Fruit fly (Drosophila melanogaster) whole organism, embryonic: ENCODE measurements around the gene CG2540.
A peak's percentile ranks its signal among the peaks of the same experiment; 100 is the strongest.

Source experiments
- ATbp ChIP-seq: fragments of 200-800 bp; sonication (Bioruptor generic); optimal IDR thresholded peaks from 2 replicates; lab custom pipeline; 2017; ENCODE audit warnings: missing biosample characterization, mild to moderate bottlenecking, missing genetic modification characterization, missing genetic modification reagents
- Ada2b ChIP-seq: fragments of 200-800 bp; sonication (Bioruptor generic); IDR thresholded peaks from 2 replicates; pipeline ENCODE4 v1.3.6; 2022; ENCODE audit warnings: missing biosample characterization, missing genetic modification characterization
- BEAF-32 ChIP-seq: fragments of 200-800 bp; sonication (Bioruptor generic); optimal IDR thresholded peaks from 3 replicates; lab custom pipeline; 2017; ENCODE audit warnings: missing biosample characterization, missing genetic modification characterization, mild to moderate bottlenecking, moderate library complexity, missing genetic modification reagents
- CG10147 ChIP-seq: fragments of 200-800 bp; sonication (Bioruptor generic); optimal IDR thresholded peaks from 2 replicates; lab custom pipeline; 2019; ENCODE audit warnings: missing biosample characterization, mild to moderate bottlenecking, missing genetic modification characterization, moderate library complexity
- CG10209 ChIP-seq: fragments of 200-800 bp; sonication (Bioruptor generic); optimal IDR thresholded peaks from 3 replicates; lab custom pipeline; 2017; ENCODE audit warnings: missing biosample characterization, mild to moderate bottlenecking, missing genetic modification characterization, missing genetic modification reagents
- CG11504 ChIP-seq: fragments of 200-800 bp; sonication (Bioruptor generic); optimal IDR thresholded peaks from 3 replicates; lab custom pipeline; 2019; ENCODE audit warnings: missing biosample characterization, mild to moderate bottlenecking, missing genetic modification characterization, moderate library complexity
- CG13424 ChIP-seq: fragments of 200-800 bp; sonication (Bioruptor generic); optimal IDR thresholded peaks from 2 replicates; lab custom pipeline; 2019; ENCODE audit warnings: missing biosample characterization, mild to moderate bottlenecking, missing genetic modification characterization, moderate library complexity
- CG15479 ChIP-seq: fragments of 200-800 bp; sonication (Bioruptor generic); optimal IDR thresholded peaks from 3 replicates; lab custom pipeline; 2019; ENCODE audit warnings: missing biosample characterization, mild to moderate bottlenecking, missing genetic modification characterization, moderate library complexity
- CG1602 ChIP-seq: fragments of 200-800 bp; sonication (Bioruptor generic); optimal IDR thresholded peaks from 3 replicates; lab custom pipeline; 2016; ENCODE audit warnings: missing biosample characterization, missing genetic modification characterization
- CG16813 ChIP-seq: fragments of 200-800 bp; sonication (Bioruptor generic); IDR thresholded peaks from 3 replicates; pipeline ENCODE4 v1.3.6; 2022; ENCODE audit warnings: missing biosample characterization, missing genetic modification characterization; ENCODE audit not compliant: partially characterized antibody
- CG17829 ChIP-seq: fragments of 200-800 bp; optimal IDR thresholded peaks from 2 replicates; lab custom pipeline; 2019; ENCODE audit warnings: missing biosample characterization, mild to moderate bottlenecking, missing genetic modification characterization, moderate library complexity
- CG18011 ChIP-seq: fragments of 200-800 bp; sonication (Bioruptor generic); optimal IDR thresholded peaks from 2 replicates; lab custom pipeline; 2017; ENCODE audit warnings: missing biosample characterization, missing genetic modification characterization, mild to moderate bottlenecking, moderate library complexity, missing genotype
- CG18476 ChIP-seq: fragments of 200-800 bp; sonication (Bioruptor generic); optimal IDR thresholded peaks from 2 replicates; lab custom pipeline; 2016; ENCODE audit warnings: missing biosample characterization, mild to moderate bottlenecking, missing genetic modification characterization
- CG2712 ChIP-seq: fragments of 200-800 bp; optimal IDR thresholded peaks from 3 replicates; lab custom pipeline; 2019; ENCODE audit warnings: missing biosample characterization, mild to moderate bottlenecking, missing genetic modification characterization, moderate library complexity
- CG2875 ChIP-seq: fragments of 200-800 bp; sonication (Bioruptor generic); optimal IDR thresholded peaks from 2 replicates; lab custom pipeline; 2017; ENCODE audit warnings: missing biosample characterization, mild to moderate bottlenecking, missing genetic modification characterization, missing genetic modification reagents
- CG34422 ChIP-seq: fragments of 200-800 bp; sonication (Bioruptor generic); IDR thresholded peaks from 3 replicates; pipeline ENCODE4 v1.3.6; 2022; ENCODE audit warnings: missing biosample characterization, missing genetic modification characterization
- CG3995 ChIP-seq: fragments of 200-800 bp; sonication (Bioruptor generic); optimal IDR thresholded peaks from 3 replicates; lab custom pipeline; 2016; ENCODE audit warnings: missing biosample characterization, missing genetic modification characterization
- CG4404 ChIP-seq: fragments of 200-800 bp; sonication (Bioruptor generic); IDR thresholded peaks from 2 replicates; pipeline ENCODE4 v1.3.6; 2022; ENCODE audit warnings: missing biosample characterization, missing genetic modification characterization
- CG4707 ChIP-seq: fragments of 200-800 bp; sonication (Bioruptor generic); optimal IDR thresholded peaks from 2 replicates; lab custom pipeline; 2018; ENCODE audit warnings: missing biosample characterization, mild to moderate bottlenecking, missing genetic modification characterization, moderate library complexity
- CG5953 ChIP-seq: fragments of 200-800 bp; sonication (Bioruptor generic); IDR thresholded peaks from 2 replicates; pipeline ENCODE4 v1.3.6; 2022; ENCODE audit warnings: missing biosample characterization, missing genetic modification characterization
- CG6654 ChIP-seq: fragments of 200-800 bp; sonication (Bioruptor generic); optimal IDR thresholded peaks from 2 replicates; lab custom pipeline; 2017; ENCODE audit warnings: missing biosample characterization, mild to moderate bottlenecking, missing genetic modification characterization
- CG6683 ChIP-seq: fragments of 200-800 bp; sonication (Bioruptor generic); optimal IDR thresholded peaks from 2 replicates; lab custom pipeline; 2017; ENCODE audit warnings: missing biosample characterization, mild to moderate bottlenecking, missing genetic modification characterization, missing genetic modification reagents
- CG6765 ChIP-seq: fragments of 200-800 bp; sonication (Bioruptor generic); optimal IDR thresholded peaks from 3 replicates; lab custom pipeline; 2017; ENCODE audit warnings: missing biosample characterization, mild to moderate bottlenecking, missing genetic modification characterization
- CG7357 ChIP-seq: fragments of 200-800 bp; sonication (Bioruptor generic); IDR thresholded peaks from 3 replicates; pipeline ENCODE4 v1.3.6; 2022; ENCODE audit warnings: missing biosample characterization, missing genetic modification characterization
- CG8290 ChIP-seq, 3 experiments: fragments of 200-800 bp; sonication (Bioruptor generic); optimal IDR thresholded peaks; 2 replicates each; lab custom pipeline; 2016 to 2019; ENCODE audit warnings: missing biosample characterization in 3 of 3, missing genetic modification characterization in 3 of 3, mild to moderate bottlenecking in 2 of 3, moderate library complexity in 1 of 3
- CG8478 ChIP-seq: fragments of >200 bp; optimal IDR thresholded peaks from 2 replicates; lab custom pipeline; 2018
- CrebB ChIP-seq: fragments of 200-800 bp; sonication (Bioruptor generic); optimal IDR thresholded peaks from 3 replicates; lab custom pipeline; 2018; ENCODE audit warnings: missing biosample characterization, mild to moderate bottlenecking, missing genetic modification characterization
- D19B ChIP-seq: fragments of 200-800 bp; sonication (Bioruptor generic); optimal IDR thresholded peaks from 2 replicates; lab custom pipeline; 2017; ENCODE audit warnings: missing biosample characterization, mild to moderate bottlenecking, missing genetic modification characterization
- Doc3 ChIP-seq: fragments of 200-800 bp; sonication (Bioruptor generic); IDR thresholded peaks from 3 replicates; pipeline ENCODE4 v1.3.6; 2022; ENCODE audit warnings: missing biosample characterization, missing genetic modification characterization; ENCODE audit not compliant: partially characterized antibody
- Dp ChIP-seq: fragments of 200-800 bp; sonication (Bioruptor generic); optimal IDR thresholded peaks from 2 replicates; lab custom pipeline; 2018; ENCODE audit warnings: missing biosample characterization, mild to moderate bottlenecking, missing genetic modification characterization, moderate library complexity
- Dref ChIP-seq: fragments of 200-800 bp; sonication (Bioruptor generic); IDR thresholded peaks from 2 replicates; pipeline ENCODE4 v1.3.6; 2022; ENCODE audit warnings: missing biosample characterization, missing genetic modification characterization
- Elba2 ChIP-seq: fragments of 200-800 bp; sonication (Bioruptor generic); optimal IDR thresholded peaks from 3 replicates; lab custom pipeline; 2016; ENCODE audit warnings: missing biosample characterization, missing genetic modification characterization
- Fer3 ChIP-seq: fragments of 200-800 bp; sonication (Bioruptor generic); optimal IDR thresholded peaks from 2 replicates; lab custom pipeline; 2018; ENCODE audit warnings: missing biosample characterization, mild to moderate bottlenecking, missing genetic modification characterization, moderate library complexity
- Mad ChIP-seq: fragments of 200-800 bp; sonication (Bioruptor generic); optimal IDR thresholded peaks from 2 replicates; lab custom pipeline; 2016; ENCODE audit warnings: missing biosample characterization, missing genetic modification characterization
- NC2α ChIP-seq: fragments of 200-800 bp; sonication (Bioruptor generic); optimal IDR thresholded peaks from 2 replicates; lab custom pipeline; 2016; ENCODE audit warnings: missing biosample characterization, missing genetic modification characterization
- Sin3A ChIP-seq: fragments of >200 bp; optimal IDR thresholded peaks from 2 replicates; lab custom pipeline; 2018
- Sox102F ChIP-seq: fragments of 200-800 bp; sonication (Bioruptor generic); optimal IDR thresholded peaks from 2 replicates; lab custom pipeline; 2018; ENCODE audit warnings: missing biosample characterization, mild to moderate bottlenecking, missing genetic modification characterization, moderate library complexity
- ab ChIP-seq: fragments of 200-800 bp; sonication (Bioruptor generic); optimal IDR thresholded peaks from 2 replicates; lab custom pipeline; 2016; ENCODE audit warnings: missing biosample characterization, missing genetic modification characterization
- aop ChIP-seq: fragments of 200-800 bp; sonication (Bioruptor generic); IDR thresholded peaks from 2 replicates; pipeline ENCODE4 v1.3.6; 2022; ENCODE audit warnings: missing biosample characterization, missing genetic modification characterization
- dmrt99B ChIP-seq: fragments of 200-800 bp; sonication (Bioruptor generic); optimal IDR thresholded peaks from 2 replicates; lab custom pipeline; 2018; ENCODE audit warnings: missing biosample characterization, mild to moderate bottlenecking, missing genetic modification characterization, moderate library complexity
- ftz-f1 ChIP-seq: fragments of 200-800 bp; sonication (Bioruptor generic); optimal IDR thresholded peaks from 2 replicates; lab custom pipeline; 2016; ENCODE audit warnings: missing biosample characterization, missing genetic modification characterization
- lbe ChIP-seq: fragments of 200-800 bp; sonication (Bioruptor generic); optimal IDR thresholded peaks from 2 replicates; lab custom pipeline; 2016; ENCODE audit warnings: missing biosample characterization, mild to moderate bottlenecking, missing genetic modification characterization
- org-1 ChIP-seq: fragments of 200-800 bp; sonication (Bioruptor generic); optimal IDR thresholded peaks from 2 replicates; lab custom pipeline; 2017; ENCODE audit warnings: missing biosample characterization, missing genetic modification characterization
- rib ChIP-seq: fragments of 200-800 bp; sonication (Bioruptor generic); IDR thresholded peaks from 2 replicates; pipeline ENCODE4 v1.3.6; 2022; ENCODE audit warnings: missing biosample characterization, missing genetic modification characterization
- sc ChIP-seq, 3 experiments: fragments of >200 bp in 2 of 3; fragments of 200-800 bp in 1 of 3; sonication (Bioruptor generic) in 1 of 3; optimal IDR thresholded peaks; 2 replicates in 2 of 3; 3 replicates in 1 of 3; lab custom pipeline; 2017; ENCODE audit warnings: mild to moderate bottlenecking in 1 of 3, missing biosample characterization in 1 of 3, missing genetic modification characterization in 1 of 3, missing genetic modification reagents in 1 of 3
- schlank ChIP-seq: fragments of 200-800 bp; sonication (Bioruptor generic); optimal IDR thresholded peaks from 2 replicates; lab custom pipeline; 2018; ENCODE audit warnings: missing biosample characterization, mild to moderate bottlenecking, missing genetic modification characterization
- ssp ChIP-seq: fragments of 200-800 bp; sonication (Bioruptor generic); IDR thresholded peaks from 2 replicates; pipeline ENCODE4 v1.3.6; 2022; ENCODE audit warnings: missing biosample characterization, missing genetic modification characterization
- tin ChIP-seq: fragments of 200-800 bp; sonication (Bioruptor generic); optimal IDR thresholded peaks from 3 replicates; lab custom pipeline; 2016; ENCODE audit warnings: missing biosample characterization, missing genetic modification characterization
- wdn ChIP-seq: fragments of 200-800 bp; sonication (Bioruptor generic); IDR thresholded peaks from 2 replicates; pipeline ENCODE4 v1.3.6; 2022; ENCODE audit warnings: missing biosample characterization, missing genetic modification characterization
- yki ChIP-seq: fragments of >200 bp; optimal IDR thresholded peaks from 3 replicates; lab custom pipeline; 2018

Gene CG2540

DNA sequence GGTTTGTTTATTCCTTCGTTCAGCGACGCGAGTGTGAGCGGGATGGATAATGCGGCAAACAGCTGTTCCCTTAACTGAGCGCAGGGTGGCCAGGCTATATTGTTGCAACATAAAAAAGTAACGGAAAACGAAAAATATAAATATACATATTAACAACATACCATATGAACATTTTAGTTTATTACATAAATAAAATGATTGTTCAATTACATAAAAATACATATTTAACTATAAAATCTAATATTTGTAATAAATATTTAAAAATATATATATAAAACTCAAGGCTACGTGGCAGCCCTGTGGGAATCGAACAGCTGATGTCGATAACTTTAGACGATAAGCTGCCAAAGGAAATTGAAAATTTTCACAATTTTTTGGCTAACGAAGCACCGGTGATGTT is at the start of gene CG2540, which contains the start of gene Aven (continued):
- TF ChIP-seq sc (optimal IDR thresholded peaks at IDR 0.05; lab: Kevin White, UChicago) (no peak), sc (GFP tag; optimal IDR thresholded peaks at IDR 0.05; lab: Kevin White, UChicago) (peak; percentile 52), NC2α (GFP tag; lab: Kevin White, UChicago) (no peak), Dref (GFP tag; lab: Robert Waterston, UW) (peak; percentile 50), CG7357 (GFP tag; lab: Robert Waterston, UW) (no peak), Elba2 (GFP tag; lab: Kevin White, UChicago) (no peak), CG10147 (GFP tag; lab: Kevin White, UChicago) (peak; percentile 87), CG5953 (GFP tag; lab: Robert Waterston, UW) (no peak), CG6765 (GFP tag; lab: Kevin White, UChicago) (peak; percentile 77), Dp (peak; percentile 4), CG6683 (GFP tag; lab: Kevin White, UChicago) (peak; percentile 75), ATbp (GFP tag; lab: Kevin White, UChicago) (peak; percentile 72), CG6654 (GFP tag; lab: Kevin White, UChicago) (peak; percentile 48), ab (GFP tag; lab: Kevin White, UChicago) (no peak), D19B (GFP tag; lab: Kevin White, UChicago) (peak; percentile 67), CG13424 (peak; percentile 94), CG1602 (peak; percentile 52), Ada2b (peak; percentile 40; the same call in 1 of the 2 replicates), CG8478 (lab: Kevin White, UChicago) (no peak), schlank (tag; lab: Kevin White, UChicago) (peak; percentile 3), wdn (GFP tag; lab: Robert Waterston, UW) (no peak), CG4404 (peak; percentile 45; the same call in 1 of the 2 replicates), CG15479 (GFP tag; lab: Kevin White, UChicago) (peak; percentile 7), CG10209 (GFP tag; lab: Kevin White, UChicago) (peak; percentile 79), ssp (GFP tag; lab: Robert Waterston, UW) (peak; percentile 45; the same call in 1 of the 2 replicates), yki (lab: Kevin White, UChicago) (no peak), aop (no peak), CG18011 (GFP tag; lab: Kevin White, UChicago) (peak; percentile 24), Fer3 (peak; percentile 83), CG16813 (GFP tag; lab: Robert Waterston, UW) (no peak), ftz-f1 (no peak), CG18476 (peak; percentile 29), Sox102F (peak; percentile 83), CG8290 (GFP tag; optimal IDR thresholded peaks at IDR 0.05; lab: Kevin White, UChicago) (peak; percentile 39), CG8290 (tag; optimal IDR thresholded peaks at IDR 0.05; lab: Kevin White, UChicago) (peak in 1 of 2 experiments; percentile 16), BEAF-32 (GFP tag; lab: Kevin White, UChicago) (peak; percentile 14), CrebB (peak; percentile 33), dmrt99B (tag; lab: Kevin White, UChicago) (peak; percentile 86), tin (peak; percentile 76), CG11504 (tag; lab: Kevin White, UChicago) (peak; percentile 89), Mad (GFP tag; lab: Kevin White, UChicago) (no peak), CG4707 (peak; percentile 33), CG2712 (tag; lab: Kevin White, UChicago) (peak; percentile 90), rib (GFP tag; lab: Robert Waterston, UW) (0 out of 2 replicates have a peak, but pooled peaks have one; percentile 63), CG3995 (GFP tag; lab: Kevin White, UChicago) (no peak), Doc3 (GFP tag; lab: Robert Waterston, UW) (no peak), CG34422 (peak; percentile 33; the same call in 1 of the 3 replicates), CG17829 (tag; lab: Kevin White, UChicago) (peak; percentile 92), lbe (GFP tag; lab: Kevin White, UChicago) (peak; percentile 67), org-1 (GFP tag; lab: Kevin White, UChicago) (peak; percentile 63), Sin3A (lab: Kevin White, UChicago) (no peak), CG2875 (GFP tag; lab: Kevin White, UChicago) (peak; percentile 54)
